Fruit fly (Drosophila melanogaster) whole organism, wandering third instar larva: ENCODE measurements around the gene CG34451.

ENCODE experiments used
- Abd-B ChIP-seq: fragments of >200 bp; optimal IDR thresholded peaks from 2 replicates; lab custom pipeline; 2017; ENCODE audit warnings: missing biosample characterization, missing genetic modification characterization
- Dfd ChIP-seq: fragments of >200 bp; optimal IDR thresholded peaks from 2 replicates; lab custom pipeline; 2017; ENCODE audit warnings: missing biosample characterization, missing genetic modification characterization
- GATAd ChIP-seq: sonication (Bioruptor generic); optimal IDR thresholded peaks from 2 replicates; lab custom pipeline; 2016; ENCODE audit warnings: missing biosample characterization, missing genetic modification characterization
- Sp1 ChIP-seq: fragments of 200-800 bp; sonication (Bioruptor generic); optimal IDR thresholded peaks from 3 replicates; lab custom pipeline; 2019; ENCODE audit warnings: missing biosample characterization, mild to moderate bottlenecking, missing genetic modification characterization, moderate library complexity
- br ChIP-seq: fragments of 200-800 bp; sonication (Bioruptor generic); optimal IDR thresholded peaks from 2 replicates; lab custom pipeline; 2016; ENCODE audit warnings: missing biosample characterization, missing genetic modification characterization
- dl ChIP-seq, 2 experiments: fragments of 175-275, 200-275 bp in 1 of 2; fragments of 200-275 bp in 1 of 2; sonication (Bioruptor generic); optimal IDR thresholded peaks; lab custom pipeline; 2018; ENCODE audit warnings: mild to moderate bottlenecking in 2 of 2, missing biosample characterization in 2 of 2, missing genetic modification characterization in 2 of 2, moderate library complexity in 2 of 2; ENCODE audit not compliant: partially characterized antibody in 2 of 2, insufficient read depth in 1 of 2
- ey ChIP-seq: fragments of 200-800 bp; sonication (Bioruptor generic); optimal IDR thresholded peaks from 2 replicates; lab custom pipeline; 2016; ENCODE audit warnings: missing biosample characterization, missing genetic modification characterization
- h ChIP-seq: fragments of 200-800 bp; sonication (Bioruptor generic); optimal IDR thresholded peaks from 3 replicates; lab custom pipeline; 2016; ENCODE audit warnings: missing biosample characterization, mild to moderate bottlenecking, missing genetic modification characterization
- pan ChIP-seq: fragments of >200 bp; optimal IDR thresholded peaks from 2 replicates; lab custom pipeline; 2017
- psq ChIP-seq: fragments of 200-800 bp; sonication (Bioruptor generic); optimal IDR thresholded peaks from 3 replicates; lab custom pipeline; 2017; ENCODE audit warnings: missing biosample characterization, mild to moderate bottlenecking, missing genetic modification characterization, moderate library complexity

dm6 chr3L:15650552-15650951, 41.3 kb downstream of the CG34451 start, which contains the start of gene CG43084:
- no peak for TF ChIP-seq Dfd (GFP tag; lab: Kevin White, UChicago)
- no peak for TF ChIP-seq psq (GFP tag; lab: Kevin White, UChicago)
- TF ChIP-seq ey (GFP tag; lab: Kevin White, UChicago): no peak
- TF ChIP-seq Sp1 (GFP tag; lab: Kevin White, UChicago): no peak
- TF ChIP-seq dl (GFP tag; optimal IDR thresholded peaks at IDR 0.05; lab: Kevin White, UChicago; ENCODE audit: insufficient read depth in 1 of 2, partially characterized antibody in 2 of 2): no peak
- no peak for TF ChIP-seq pan (lab: Kevin White, UChicago)
- TF ChIP-seq br (GFP tag; lab: Kevin White, UChicago): no peak
- TF ChIP-seq h (GFP tag; lab: Kevin White, UChicago): no peak
- no peak for TF ChIP-seq Abd-B (GFP tag; lab: Kevin White, UChicago)
- no peak for TF ChIP-seq GATAd
